Worm (Caenorhabditis elegans): ENCODE data around the gene C56A3.5.

C56A3.5 gene

DNA sequence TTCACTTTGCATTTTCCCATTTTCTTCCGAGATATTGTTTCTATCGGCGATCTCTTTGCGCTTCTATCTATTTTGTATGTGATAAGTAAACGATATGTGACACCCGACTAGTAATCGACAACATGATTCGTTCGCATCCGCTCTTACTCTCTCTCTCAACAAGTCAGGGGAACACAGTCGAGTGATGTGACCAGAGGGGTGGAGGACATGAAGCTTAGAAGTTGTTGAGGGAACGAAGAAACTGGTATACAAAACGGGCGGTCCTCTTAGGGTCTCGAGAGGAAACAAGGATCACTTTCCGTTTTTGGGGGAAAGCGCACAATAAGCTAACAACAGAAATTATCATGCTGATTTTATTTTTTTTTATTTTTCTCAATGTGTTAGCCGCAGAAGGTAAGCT, 41.3 kb downstream of the C56A3.5 start, which contains the start of gene F53F4.4:
Gene F53F4.4, plus strand, starts transcription at position 301 of the 400 bp plus-strand sequence.
- TF ChIP-seq ztf-23 (GFP tag; IDR thresholded peaks at IDR 0.05) (no peak), flt-1 (GFP tag; IDR thresholded peaks at IDR 0.05) (no peak), tab-1 (GFP tag; IDR thresholded peaks at IDR 0.05) (no peak), med-1 (GFP tag; optimal IDR thresholded peaks at IDR 0.05; ENCODE audit: insufficient read depth) (no peak), ref-1 (GFP tag; conservative IDR thresholded peaks at IDR 0.05) (no peak), klf-2 (GFP tag; conservative IDR thresholded peaks at IDR 0.05) (no peak), ztf-29 (GFP tag; IDR thresholded peaks at IDR 0.05) (no peak), cog-1 (tag; optimal IDR thresholded peaks at IDR 0.05) (no peak), T22C8.4 (GFP tag; IDR thresholded peaks at IDR 0.05) (no peak)

DNA sequence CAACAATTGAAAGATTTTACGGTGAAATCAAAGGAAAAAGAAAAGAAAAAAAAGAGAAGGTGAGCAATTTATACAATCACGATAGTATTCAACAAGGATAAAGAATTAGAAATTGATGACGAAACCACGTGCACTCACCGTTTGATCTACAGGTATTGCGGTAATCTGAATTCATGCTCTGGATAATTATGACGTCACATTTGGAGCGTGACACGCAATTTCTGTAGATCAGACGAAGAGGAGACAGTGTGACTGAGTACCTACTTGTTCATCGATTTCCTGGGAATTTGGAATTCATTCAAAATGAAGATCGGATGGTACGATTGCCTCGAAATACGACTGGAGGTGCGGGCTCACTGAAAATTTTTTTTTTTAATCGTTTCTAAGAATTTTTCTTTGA, 46.6 kb downstream of the C56A3.5 start:
- TF ChIP-seq ztf-29 (GFP tag; IDR thresholded peaks at IDR 0.05) (no peak), ztf-23 (GFP tag; IDR thresholded peaks at IDR 0.05) (no peak), tab-1 (GFP tag; IDR thresholded peaks at IDR 0.05) (no peak), klf-2 (GFP tag; conservative IDR thresholded peaks at IDR 0.05) (no peak), flt-1 (GFP tag; IDR thresholded peaks at IDR 0.05) (no peak), ref-1 (GFP tag; conservative IDR thresholded peaks at IDR 0.05) (no peak), T22C8.4 (GFP tag; IDR thresholded peaks at IDR 0.05) (no peak), med-1 (GFP tag; optimal IDR thresholded peaks at IDR 0.05; ENCODE audit: insufficient read depth) (no peak), cog-1 (tag; optimal IDR thresholded peaks at IDR 0.05) (no peak)

- TF ChIP-seq flt-1 (GFP tag; IDR thresholded peaks at IDR 0.05) = no peak
- no peak for TF ChIP-seq klf-2 (GFP tag; conservative IDR thresholded peaks at IDR 0.05)
- no peak for TF ChIP-seq T22C8.4 (GFP tag; IDR thresholded peaks at IDR 0.05)
- no peak for TF ChIP-seq tab-1 (GFP tag; IDR thresholded peaks at IDR 0.05)
- TF ChIP-seq ztf-29 (GFP tag; IDR thresholded peaks at IDR 0.05) = no peak
- TF ChIP-seq ztf-23 (GFP tag; IDR thresholded peaks at IDR 0.05) = no peak
- TF ChIP-seq med-1 (GFP tag; optimal IDR thresholded peaks at IDR 0.05; ENCODE audit: insufficient read depth) = no peak
- TF ChIP-seq cog-1 (tag; optimal IDR thresholded peaks at IDR 0.05) = no peak
- TF ChIP-seq ref-1 (GFP tag; conservative IDR thresholded peaks at IDR 0.05) = no peak
These were observed 49.1 kb downstream of the C56A3.5 start, which contains the start of gene rdy-2 for ce11 chrV:13600882-13601281. TSS of gene rdy-2 (minus strand) at chrV:13600982.
